Worm (Caenorhabditis elegans): ENCODE results near the gene sec-24.2.

DNA sequence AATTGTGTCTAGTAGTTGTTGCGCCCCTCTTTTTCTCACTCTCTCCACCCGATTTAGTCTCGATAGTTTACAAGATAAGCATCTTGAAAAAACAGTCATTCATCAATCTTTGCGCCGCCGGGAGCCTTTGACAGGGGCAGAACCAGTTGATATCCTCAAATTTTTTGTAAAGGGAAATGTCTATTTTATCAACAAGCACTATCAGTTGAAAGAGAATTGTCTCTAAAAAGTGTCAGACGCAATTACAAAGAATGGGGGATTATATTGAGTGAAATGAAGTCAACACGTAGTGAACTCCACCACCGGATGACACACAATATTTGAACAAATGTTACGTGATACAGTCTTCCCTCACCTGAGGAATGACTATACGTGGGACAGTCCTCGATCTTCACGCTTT, 26.4 kb downstream of the sec-24.2 start:
- TF ChIP-seq lin-39 (tag; optimal IDR thresholded peaks at IDR 0.05) = no peak
- TF ChIP-seq unc-62 (GFP tag; optimal IDR thresholded peaks at IDR 0.05 in 1 of 2) = no peak
- TF ChIP-seq unc-62 (tag; optimal IDR thresholded peaks at IDR 0.05) = no peak
- no peak for TF ChIP-seq unc-39 (tag; optimal IDR thresholded peaks at IDR 0.05)
- no peak for TF ChIP-seq ceh-28 (tag; optimal IDR thresholded peaks at IDR 0.05)

Data from whole organism, L4 larva.